Worm (Caenorhabditis elegans) whole organism, L1 larva: Measurements from ENCODE around the gene Y43F8C.5.
A peak's percentile ranks its signal among the peaks of the same experiment; 100 is the strongest.

Experiments used
- C34B4.2 ChIP-seq: sonication (generic microtip); optimal IDR thresholded peaks from 2 replicates; lab custom pipeline; 2017; ENCODE audit warnings: mild to moderate bottlenecking, missing genetic modification characterization, missing compliant biosample characterization
- F16B12.6 ChIP-seq: fragments of 150-350 bp; optimal IDR thresholded peaks from 2 replicates; lab custom pipeline; 2014; ENCODE audit warnings: missing biosample characterization, missing genetic modification characterization
- alr-1 ChIP-seq: fragments of 200-800 bp; sonication (Bioruptor generic); optimal IDR thresholded peaks from 2 replicates; lab custom pipeline; 2018; ENCODE audit warnings: borderline replicate concordance, mild to moderate bottlenecking, missing genetic modification characterization, missing compliant biosample characterization
- aly-2 ChIP-seq: fragments of 150-350 bp; optimal IDR thresholded peaks from 2 replicates; lab custom pipeline; 2014; ENCODE audit warnings: missing biosample characterization, missing genetic modification characterization
- blmp-1 ChIP-seq: fragments of 150-350 bp; optimal IDR thresholded peaks from 2 replicates; lab custom pipeline; 2014; ENCODE audit warnings: missing biosample characterization, missing genetic modification characterization
- ceh-63 ChIP-seq: fragments of 200-800 bp; sonication (Bioruptor generic); optimal IDR thresholded peaks from 2 replicates; lab custom pipeline; 2018; ENCODE audit warnings: mild to moderate bottlenecking, missing genetic modification characterization, missing compliant biosample characterization
- ceh-82 ChIP-seq, 3 experiments: fragments of 150-350 bp in 1 of 3; sonication (generic microtip) in 2 of 3; optimal IDR thresholded peaks; 2 replicates each; lab custom pipeline; 2014 to 2017; ENCODE audit warnings: missing biosample characterization in 3 of 3, missing genetic modification characterization in 3 of 3
- efl-1 ChIP-seq, 4 experiments: fragments of 150-350 bp; optimal IDR thresholded peaks in 3 of 4; peaks in 1 of 4; 1 replicate in 1 of 4; 2 replicates in 3 of 4; lab custom pipeline; 2014; ENCODE audit warnings: missing biosample characterization in 2 of 4, missing genetic modification characterization in 2 of 4, missing genetic modification reagents in 2 of 4
- efl-3 ChIP-seq: fragments of 200-800 bp; sonication (Bioruptor generic); optimal IDR thresholded peaks from 2 replicates; lab custom pipeline; 2018; ENCODE audit warnings: mild to moderate bottlenecking, missing genetic modification characterization, missing compliant biosample characterization
- elt-3 ChIP-seq, 6 experiments: fragments of 150-350 bp in 1 of 6; sonication (generic microtip); optimal IDR thresholded peaks; 2 replicates each; lab custom pipeline; 2017 to 2018; ENCODE audit warnings: missing biosample characterization in 6 of 6, missing genetic modification characterization in 6 of 6, inconsistent platforms in 1 of 6
- ets-5 ChIP-seq: fragments of 200-800 bp; sonication (Bioruptor generic); IDR thresholded peaks from 2 replicates; pipeline ENCODE4 v1.3.6; 2022; ENCODE audit warnings: missing genetic modification characterization, missing compliant biosample characterization
- fkh-10 ChIP-seq: sonication (generic microtip); optimal IDR thresholded peaks from 2 replicates; lab custom pipeline; 2017; ENCODE audit warnings: missing biosample characterization, missing genetic modification reagents, missing genetic modification characterization
- fkh-8 ChIP-seq: sonication (generic microtip); optimal IDR thresholded peaks from 2 replicates; lab custom pipeline; 2016; ENCODE audit warnings: mild to moderate bottlenecking, missing genetic modification characterization, missing compliant biosample characterization
- hlh-4 ChIP-seq: sonication (generic microtip); optimal IDR thresholded peaks from 2 replicates; lab custom pipeline; 2016; ENCODE audit warnings: mild to moderate bottlenecking, missing genetic modification characterization, missing compliant biosample characterization
- hpl-2 ChIP-seq: fragments of 150-350 bp; optimal IDR thresholded peaks from 2 replicates; lab custom pipeline; 2014; ENCODE audit warnings: missing biosample characterization, missing genetic modification reagents, missing genetic modification characterization
- lin-13 ChIP-seq: fragments of 150-350 bp; optimal IDR thresholded peaks from 2 replicates; lab custom pipeline; 2014; ENCODE audit warnings: missing biosample characterization, missing genetic modification reagents, missing genetic modification characterization
- lin-14 ChIP-seq: fragments of 200-800 bp; sonication (Bioruptor generic); optimal IDR thresholded peaks from 2 replicates; lab custom pipeline; 2018; ENCODE audit warnings: mild to moderate bottlenecking, missing genetic modification characterization, moderate library complexity, missing compliant biosample characterization
- lin-15B ChIP-seq: fragments of 150-350 bp; sonication (generic microtip); optimal IDR thresholded peaks from 3 replicates; lab custom pipeline; 2014; ENCODE audit warnings: missing biosample characterization, missing genetic modification characterization
- lin-35 ChIP-seq, 2 experiments: fragments of 150-350 bp; optimal IDR thresholded peaks; 2 replicates each; lab custom pipeline; 2014; ENCODE audit warnings: missing biosample characterization in 2 of 2, missing genetic modification characterization in 2 of 2, missing genetic modification reagents in 2 of 2
- lir-3 ChIP-seq: sonication (generic microtip); optimal IDR thresholded peaks from 2 replicates; lab custom pipeline; 2016; ENCODE audit warnings: mild to moderate bottlenecking, missing genetic modification characterization, moderate library complexity, missing compliant biosample characterization; ENCODE audit not compliant: poor library complexity
- lsy-2 ChIP-seq, 2 experiments: fragments of 150-350 bp; optimal IDR thresholded peaks; 2 replicates each; lab custom pipeline; 2014; ENCODE audit warnings: missing biosample characterization in 2 of 2, missing genetic modification characterization in 2 of 2
- mdl-1 ChIP-seq, 2 experiments: fragments of 150-350 bp; optimal IDR thresholded peaks; 2 replicates each; lab custom pipeline; 2014 to 2017; ENCODE audit warnings: missing biosample characterization in 2 of 2, missing genetic modification characterization in 2 of 2, inconsistent platforms in 1 of 2
- mep-1 ChIP-seq: fragments of 150-350 bp; optimal IDR thresholded peaks from 2 replicates; lab custom pipeline; 2014; ENCODE audit warnings: missing biosample characterization, missing genetic modification characterization
- nhr-20 ChIP-seq: sonication (generic microtip); optimal IDR thresholded peaks from 2 replicates; lab custom pipeline; 2016; ENCODE audit warnings: mild to moderate bottlenecking, missing genetic modification characterization, missing compliant biosample characterization
- nhr-28 ChIP-seq: fragments of 150-350 bp; optimal IDR thresholded peaks from 2 replicates; lab custom pipeline; 2014; ENCODE audit warnings: missing biosample characterization, missing genetic modification characterization
- nhr-71 ChIP-seq: sonication (generic microtip); optimal IDR thresholded peaks from 2 replicates; lab custom pipeline; 2016; ENCODE audit warnings: mild to moderate bottlenecking, missing genetic modification characterization, moderate library complexity, missing compliant biosample characterization
- nhr-85 ChIP-seq: sonication (generic microtip); peaks from one replicate; lab custom pipeline; 2016; ENCODE audit warnings: missing genetic modification characterization, inconsistent platforms, missing compliant biosample characterization
- snu-23 ChIP-seq: sonication (generic microtip); optimal IDR thresholded peaks from 2 replicates; lab custom pipeline; 2016; ENCODE audit warnings: missing genetic modification characterization, missing compliant biosample characterization
- sup-37 ChIP-seq: fragments of 200-800 bp; sonication (Bioruptor generic); optimal IDR thresholded peaks from 2 replicates; lab custom pipeline; 2018; ENCODE audit warnings: mild to moderate bottlenecking, missing genetic modification characterization, missing compliant biosample characterization
- swsn-7 ChIP-seq: sonication (generic microtip); optimal IDR thresholded peaks from 2 replicates; lab custom pipeline; 2016; ENCODE audit warnings: missing genetic modification characterization, missing compliant biosample characterization
- tbx-2 ChIP-seq: sonication (generic microtip); optimal IDR thresholded peaks from 2 replicates; lab custom pipeline; 2016; ENCODE audit warnings: missing genetic modification characterization, missing compliant biosample characterization
- tlp-1 ChIP-seq: fragments of 150-350 bp; optimal IDR thresholded peaks from 2 replicates; lab custom pipeline; 2014; ENCODE audit warnings: missing biosample characterization, missing genetic modification characterization
- unc-130 ChIP-seq: fragments of 150-350 bp; optimal IDR thresholded peaks from 2 replicates; lab custom pipeline; 2017; ENCODE audit warnings: missing biosample characterization, missing genetic modification characterization, inconsistent platforms
- xbp-1 ChIP-seq: sonication (generic microtip); optimal IDR thresholded peaks from 2 replicates; lab custom pipeline; 2016; ENCODE audit warnings: missing genetic modification characterization, missing compliant biosample characterization
- ztf-11 ChIP-seq, 2 experiments: sonication (generic microtip); optimal IDR thresholded peaks; 2 replicates each; lab custom pipeline; 2016 to 2017; ENCODE audit warnings: missing genetic modification characterization in 2 of 2, missing biosample characterization in 1 of 2, missing compliant biosample characterization in 1 of 2

Gene Y43F8C.5

DNA sequence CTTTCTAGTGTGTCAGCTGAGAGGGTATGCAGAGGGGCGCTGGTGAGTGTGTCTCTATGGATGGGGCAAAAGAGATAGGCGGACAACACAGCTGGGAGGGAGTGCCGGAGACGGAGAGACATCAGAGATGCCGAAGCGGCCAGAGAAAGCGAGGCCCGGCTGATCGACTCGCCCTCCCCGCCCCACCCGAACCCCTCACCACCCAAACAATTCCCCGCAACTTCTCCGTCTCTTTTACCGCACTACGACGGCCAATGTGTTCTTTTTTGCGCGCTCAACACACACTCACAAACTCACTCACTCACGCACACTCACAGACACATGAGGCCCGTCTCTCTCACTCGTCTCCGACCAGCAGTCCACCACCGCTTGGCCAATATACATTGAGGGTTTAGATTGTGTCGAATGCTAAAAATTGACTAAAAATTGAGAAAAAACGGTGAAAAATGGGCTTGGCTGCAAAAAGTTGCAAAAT, 10.0 kb downstream of the Y43F8C.5 start, which contains the start of gene Y43F8C.3 (continued):
- TF ChIP-seq lin-35 (GFP tag; optimal IDR thresholded peaks at IDR 0.05; lab: Kevin White, UChicago) (peak; percentile 47 to 69), fkh-8 (tag; lab: Kevin White, UChicago) (peak; percentile 91), mep-1 (tag; lab: Kevin White, UChicago) (peak; percentile 71), fkh-10 (peak; percentile 17), lin-14 (GFP tag; lab: Kevin White, UChicago) (peak; percentile 95), efl-3 (GFP tag; lab: Kevin White, UChicago) (no peak), hlh-4 (tag; lab: Kevin White, UChicago) (no peak), nhr-85 (tag; lab: Kevin White, UChicago) (peak; percentile 84), tbx-2 (tag; lab: Kevin White, UChicago) (peak; percentile 29), ztf-11 (tag; optimal IDR thresholded peaks at IDR 0.05; lab: Kevin White, UChicago) (peak in 1 of 2 experiments; percentile 2), elt-3 (tag; optimal IDR thresholded peaks at IDR 0.05; lab: Kevin White, UChicago) (peak in 1 of 6 experiments; percentile 3), lin-13 (GFP tag; lab: Kevin White, UChicago) (peak; percentile 76), sup-37 (GFP tag; lab: Kevin White, UChicago) (no peak), swsn-7 (tag; lab: Kevin White, UChicago) (peak; percentile 48), unc-130 (tag; lab: Kevin White, UChicago) (peak; percentile 91), aly-2 (tag; lab: Kevin White, UChicago) (no peak), snu-23 (GFP tag; lab: Kevin White, UChicago) (peak; percentile 65), efl-1 (optimal IDR thresholded peaks at IDR 0.05; lab: Kevin White, UChicago) (peak; percentile 32 to 46), efl-1 (GFP tag; optimal IDR thresholded peaks at IDR 0.05 in 1 of 2; lab: Kevin White, UChicago) (peak; percentile 33 to 92), C34B4.2 (tag; lab: Kevin White, UChicago) (no peak), mdl-1 (tag; optimal IDR thresholded peaks at IDR 0.05; lab: Kevin White, UChicago) (peak in 1 of 2 experiments; percentile 73), nhr-20 (peak; percentile 32)

DNA sequence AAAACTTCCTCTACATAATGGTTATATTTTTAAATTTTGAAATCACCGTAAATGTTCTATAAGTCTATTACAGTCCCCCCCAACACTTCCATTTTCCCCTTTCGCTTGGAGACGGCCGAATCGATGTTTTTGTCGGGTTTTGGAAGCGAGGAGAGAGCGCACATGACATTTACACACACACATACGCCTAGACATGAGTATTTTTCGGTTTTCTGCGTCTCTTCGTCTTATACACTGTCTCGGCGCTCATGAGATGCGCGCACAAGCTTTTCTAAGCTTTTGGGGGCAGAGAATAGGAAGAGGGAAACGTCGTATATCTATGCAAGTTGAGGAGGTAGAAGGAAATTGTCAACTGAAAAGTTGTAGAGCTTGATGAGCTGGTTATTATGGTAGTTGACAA, 12.3 kb downstream of the Y43F8C.5 start:
- no peak for TF ChIP-seq F16B12.6 (tag; lab: Kevin White, UChicago)
- peak in 1 of 2 experiments; percentile 49 for TF ChIP-seq lin-35 (GFP tag; optimal IDR thresholded peaks at IDR 0.05; lab: Kevin White, UChicago)
- TF ChIP-seq ceh-63 (GFP tag; lab: Kevin White, UChicago), result no peak
- no peak for TF ChIP-seq lir-3
- TF ChIP-seq tlp-1 (tag; lab: Kevin White, UChicago), result no peak
- peak in 1 of 3 experiments; percentile 4 for TF ChIP-seq ceh-82 (tag; optimal IDR thresholded peaks at IDR 0.05; lab: Kevin White, UChicago)
- peak; percentile 12 for TF ChIP-seq snu-23 (GFP tag; lab: Kevin White, UChicago)
- TF ChIP-seq nhr-20, result no peak
- TF ChIP-seq blmp-1 (tag; lab: Kevin White, UChicago), result peak; percentile 31
- TF ChIP-seq ets-5 (GFP tag; lab: Robert Waterston, UW), result no peak
- TF ChIP-seq xbp-1 (tag; lab: Kevin White, UChicago), result no peak
- no peak for TF ChIP-seq lin-15B (tag; lab: Kevin White, UChicago)
- TF ChIP-seq nhr-28, result no peak
- TF ChIP-seq hpl-2, result no peak
- no peak for TF ChIP-seq alr-1 (tag; lab: Kevin White, UChicago)
- peak in 1 of 2 experiments; percentile 69 for TF ChIP-seq mdl-1 (tag; optimal IDR thresholded peaks at IDR 0.05; lab: Kevin White, UChicago)
- TF ChIP-seq lsy-2 (tag; optimal IDR thresholded peaks at IDR 0.05; lab: Kevin White, UChicago), result peak in 1 of 2 experiments; percentile 20

ce11 chrV:19613161-19613560, 19.3 kb downstream of the Y43F8C.5 start, which contains the start of gene nlp-26:
TSS of gene nlp-26 (plus strand) at chrV:19613461.
- TF ChIP-seq elt-3 (tag; optimal IDR thresholded peaks at IDR 0.05; lab: Kevin White, UChicago) (peak in 1 of 6 experiments; percentile 39), nhr-71 (no peak)
